Worm (Caenorhabditis elegans) whole organism, L3 larva: ENCODE results near the gene cyp-25A4.
"Not testable (repeated sequence)": the region's sequence is repeated elsewhere in the genome, so short reads cannot be mapped to it uniquely, and the experiment has no call there.

Experiments used
- nhr-76 ChIP-seq: fragments of 150-350 bp; sonication (generic microtip); optimal IDR thresholded peaks from 5 replicates; lab custom pipeline; 2014; ENCODE audit warnings: missing biosample characterization, missing genetic modification characterization
- ztf-4 ChIP-seq: fragments of 150-350 bp; optimal IDR thresholded peaks from 2 replicates; lab custom pipeline; 2014; ENCODE audit warnings: missing biosample characterization, missing genetic modification characterization

- TF ChIP-seq nhr-76, ztf-4 (tag; lab: Kevin White, UChicago): not testable (repeated sequence)
Measured at ce11 chrIII:3857007-3857406, 5.1 kb upstream of the cyp-25A4 start.
